Worm (Caenorhabditis elegans) whole organism, early embryonic: ENCODE measurements around the gene F14H3.15.
A peak's percentile ranks its signal among the peaks of the same experiment; 100 is the strongest.

Experiments used
- B0310.2 ChIP-seq: sonication (generic microtip); optimal IDR thresholded peaks from 2 replicates; lab custom pipeline; 2016; ENCODE audit warnings: mild to moderate bottlenecking, missing genetic modification characterization, missing compliant biosample characterization
- F13C5.2 ChIP-seq: sonication (generic microtip); optimal IDR thresholded peaks from 2 replicates; lab custom pipeline; 2017; ENCODE audit warnings: mild to moderate bottlenecking, missing genetic modification characterization, inconsistent platforms, missing compliant biosample characterization
- aly-1 ChIP-seq: sonication (generic microtip); optimal IDR thresholded peaks from 2 replicates; lab custom pipeline; 2016; ENCODE audit warnings: missing genetic modification characterization, missing compliant biosample characterization
- ama-1 ChIP-seq: fragments of 150-350 bp; optimal IDR thresholded peaks from 2 replicates; lab custom pipeline; 2014
- ceh-13 ChIP-seq: fragments of 200-800 bp; sonication (Bioruptor generic); optimal IDR thresholded peaks from 2 replicates; lab custom pipeline; 2018; ENCODE audit warnings: mild to moderate bottlenecking, missing genetic modification characterization, missing compliant biosample characterization
- ceh-36 ChIP-seq: sonication (generic microtip); optimal IDR thresholded peaks from 2 replicates; lab custom pipeline; 2016; ENCODE audit warnings: missing genetic modification characterization, inconsistent platforms, missing compliant biosample characterization
- ets-7 ChIP-seq: sonication (generic microtip); optimal IDR thresholded peaks from 2 replicates; lab custom pipeline; 2016; ENCODE audit warnings: missing genotype, missing genetic modification characterization, missing compliant biosample characterization
- flt-1 ChIP-seq: fragments of 200-800 bp; sonication (Bioruptor generic); IDR thresholded peaks from 2 replicates; pipeline ENCODE4 v1.3.6; 2022; ENCODE audit warnings: missing genetic modification characterization, missing compliant biosample characterization
- hmbx-1 ChIP-seq: sonication (generic microtip); optimal IDR thresholded peaks from 2 replicates; lab custom pipeline; 2016; ENCODE audit warnings: mild to moderate bottlenecking, missing genetic modification characterization, missing compliant biosample characterization
- hmg-4 ChIP-seq: fragments of 200-800 bp; sonication (Bioruptor generic); optimal IDR thresholded peaks from 2 replicates; lab custom pipeline; 2018; ENCODE audit warnings: mild to moderate bottlenecking, missing genetic modification characterization, missing compliant biosample characterization
- hnd-1 ChIP-seq: sonication (generic microtip); optimal IDR thresholded peaks from 2 replicates; lab custom pipeline; 2016; ENCODE audit warnings: missing genetic modification characterization, missing compliant biosample characterization
- pes-1 ChIP-seq: fragments of 200-800 bp; sonication (Bioruptor generic); IDR thresholded peaks from 2 replicates; pipeline ENCODE4 v1.3.6; 2022; ENCODE audit warnings: missing genetic modification reagents, missing genetic modification characterization, missing compliant biosample characterization
- scrt-1 ChIP-seq: fragments of 200-800 bp; sonication (Bioruptor generic); IDR thresholded peaks from 2 replicates; pipeline ENCODE4 v1.3.6; 2022; ENCODE audit warnings: missing genetic modification characterization, missing compliant biosample characterization
- sea-1 ChIP-seq: fragments of 200-800 bp; sonication (Bioruptor generic); conservative IDR thresholded peaks from 2 replicates; pipeline ENCODE4 v1.3.6; 2022; ENCODE audit warnings: missing genetic modification characterization, missing compliant biosample characterization
- tbx-11 ChIP-seq: fragments of 200-800 bp; sonication (Bioruptor generic); IDR thresholded peaks from 2 replicates; pipeline ENCODE4 v1.3.6; 2022; ENCODE audit warnings: missing genetic modification characterization, missing compliant biosample characterization
- tbx-37 ChIP-seq: fragments of 200-800 bp; sonication (Bioruptor generic); conservative IDR thresholded peaks from 2 replicates; pipeline ENCODE4 v1.3.6; 2022; ENCODE audit warnings: missing genetic modification reagents, missing genetic modification characterization, missing compliant biosample characterization

F14H3.15 gene

DNA sequence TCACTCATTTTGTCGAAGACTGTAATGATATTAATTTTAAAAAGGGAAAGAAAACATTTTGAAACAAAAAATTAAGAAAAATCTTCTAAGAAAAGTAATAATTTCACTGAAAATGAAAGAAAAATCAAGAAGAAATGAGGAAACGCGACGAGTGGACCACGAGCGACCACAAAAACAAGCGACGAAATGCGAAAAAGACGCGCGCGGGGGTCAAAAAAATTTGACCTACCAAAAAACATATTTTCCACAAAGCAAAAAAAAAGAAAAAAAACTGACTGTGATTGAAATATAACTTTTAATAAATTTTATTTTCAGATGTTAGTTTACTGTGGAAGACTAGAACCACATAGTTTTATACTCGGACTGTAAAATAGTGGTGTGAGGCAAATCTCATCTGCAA lies 1.2 kb downstream of the F14H3.15 start, which contains the start of gene F14H3.6:
Gene F14H3.6, minus strand, starts transcription at position 22 of the 400 bp plus-strand sequence.
- no peak for TF ChIP-seq flt-1 (GFP tag; lab: Robert Waterston, UW)
- TF ChIP-seq aly-1 (tag; lab: Kevin White, UChicago) = no peak
- TF ChIP-seq ceh-13 = no peak
- TF ChIP-seq tbx-37 (GFP tag; lab: Robert Waterston, UW) = no peak
- TF ChIP-seq ama-1 (lab: Kevin White, UChicago) = no peak
- TF ChIP-seq hmbx-1 (tag; lab: Kevin White, UChicago) = no peak
- no peak for TF ChIP-seq tbx-11 (GFP tag; lab: Robert Waterston, UW)
- no peak for TF ChIP-seq B0310.2
- TF ChIP-seq pes-1 = no peak
- no peak for TF ChIP-seq ceh-36 (tag; lab: Kevin White, UChicago)
- TF ChIP-seq F13C5.2 (tag; lab: Kevin White, UChicago) = no peak
- TF ChIP-seq ets-7 (tag; lab: Kevin White, UChicago) = no peak
- TF ChIP-seq hnd-1 (tag; lab: Kevin White, UChicago) = no peak

DNA sequence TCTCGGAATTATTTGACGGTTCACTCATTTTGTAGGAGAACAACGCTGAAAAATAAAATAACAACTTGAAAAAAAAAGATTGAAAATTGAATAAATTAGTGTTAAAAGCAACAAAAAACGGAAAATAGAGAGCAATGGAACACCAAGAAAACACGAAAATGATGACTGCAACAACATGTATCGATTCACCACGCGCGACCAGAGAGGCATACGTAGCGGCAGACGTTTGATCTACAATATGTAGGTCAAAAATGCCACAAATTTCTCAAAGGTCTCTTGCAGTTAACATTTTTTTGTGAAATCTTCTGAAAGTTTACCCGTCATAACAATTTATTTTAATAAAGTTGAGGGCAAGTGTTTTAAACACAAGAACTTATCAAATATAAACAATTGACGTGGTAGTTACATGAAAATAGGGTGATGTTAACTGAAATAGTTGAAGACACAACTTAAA lies 3.0 kb downstream of the F14H3.15 start, which contains the start of gene F14H3.5:
Gene F14H3.5, minus strand, starts transcription at position 51 of the 454 bp plus-strand sequence.
- TF ChIP-seq tbx-11 (GFP tag; lab: Robert Waterston, UW) (no peak), hmg-4 (GFP tag; lab: Kevin White, UChicago) (no peak), hmbx-1 (tag; lab: Kevin White, UChicago) (no peak), ceh-13 (no peak), ama-1 (lab: Kevin White, UChicago) (no peak), ets-7 (tag; lab: Kevin White, UChicago) (no peak), B0310.2 (no peak)

DNA sequence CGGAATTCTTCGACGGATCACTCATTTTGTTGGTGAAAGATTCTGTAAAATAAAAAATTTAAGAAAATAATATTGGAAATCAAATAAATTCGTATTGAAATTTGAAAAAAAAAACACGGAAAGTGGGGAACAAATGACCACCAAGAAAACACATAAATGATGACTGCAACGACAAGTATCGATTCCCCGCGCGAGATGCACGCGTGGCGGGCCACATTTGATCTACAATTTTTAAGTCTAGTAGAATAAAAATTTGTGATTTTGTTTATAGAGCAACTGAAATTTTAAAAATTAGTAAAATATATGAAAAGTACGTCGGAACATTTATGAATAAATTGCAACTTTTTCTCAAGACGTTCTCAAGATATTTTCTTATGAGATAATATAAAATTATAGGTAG lies 5.0 kb downstream of the F14H3.15 start, which contains the start of gene F14H3.4:
Gene F14H3.4, minus strand, starts transcription at position 42 of the 400 bp plus-strand sequence.
- no peak for TF ChIP-seq aly-1 (tag; lab: Kevin White, UChicago)
- TF ChIP-seq B0310.2 = no peak
- TF ChIP-seq ceh-36 (tag; lab: Kevin White, UChicago) = no peak
- no peak for TF ChIP-seq tbx-11 (GFP tag; lab: Robert Waterston, UW)

DNA sequence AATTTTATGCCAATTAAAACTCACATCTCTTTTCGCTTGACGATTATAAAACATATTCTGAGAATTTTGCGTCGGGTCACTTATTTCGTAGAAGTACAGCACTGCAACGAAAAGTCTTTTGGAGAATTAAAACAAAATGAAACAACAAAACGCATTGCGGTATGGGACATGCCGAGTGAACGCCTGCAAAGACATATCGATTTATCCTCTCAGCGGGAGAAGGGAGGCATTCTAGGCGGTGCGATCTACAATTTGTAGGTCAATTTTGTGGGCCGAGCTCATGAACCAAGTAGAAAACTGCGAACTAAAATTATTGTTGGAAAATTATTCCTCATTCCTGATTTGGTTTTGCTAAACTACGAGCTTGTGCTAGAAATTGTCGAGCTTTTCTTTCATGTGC lies 6.7 kb downstream of the F14H3.15 start, which contains the start of gene F14H3.3:
Gene F14H3.3, minus strand, starts transcription at position 101 of the 400 bp plus-strand sequence.
- TF ChIP-seq F13C5.2 (tag; lab: Kevin White, UChicago) (no peak), flt-1 (GFP tag; lab: Robert Waterston, UW) (no peak), pes-1 (no peak), scrt-1 (GFP tag; lab: Robert Waterston, UW) (no peak), hmg-4 (GFP tag; lab: Kevin White, UChicago) (no peak), ets-7 (tag; lab: Kevin White, UChicago) (no peak)

DNA sequence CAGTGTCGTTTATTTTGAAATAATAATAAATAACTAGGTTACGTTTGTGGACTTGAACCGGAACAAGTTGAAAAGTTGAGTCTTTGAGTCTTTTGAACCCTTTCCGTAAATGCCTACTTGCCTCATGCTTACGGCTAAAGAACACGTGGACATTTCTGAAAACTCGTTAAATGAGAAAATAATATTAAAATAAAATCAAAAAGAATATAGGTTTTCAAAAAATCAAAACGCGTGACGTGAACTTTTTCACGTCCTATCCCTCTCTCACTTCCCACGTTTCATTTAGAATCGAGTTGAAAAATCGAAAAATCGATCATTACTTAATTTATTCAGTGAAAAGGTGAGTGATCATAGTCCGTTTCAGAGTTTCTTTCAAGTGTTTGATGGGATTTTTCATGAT lies 10.9 kb downstream of the F14H3.15 start, which contains the start of gene best-12:
Gene best-12, plus strand, starts transcription at position 301 of the 400 bp plus-strand sequence.
- no peak for TF ChIP-seq scrt-1 (GFP tag; lab: Robert Waterston, UW)
- TF ChIP-seq hnd-1 (tag; lab: Kevin White, UChicago) = no peak
- TF ChIP-seq aly-1 (tag; lab: Kevin White, UChicago) = no peak
- no peak for TF ChIP-seq sea-1 (GFP tag; lab: Robert Waterston, UW)
- no peak for TF ChIP-seq ceh-36 (tag; lab: Kevin White, UChicago)
- no peak for TF ChIP-seq tbx-37 (GFP tag; lab: Robert Waterston, UW)
- TF ChIP-seq ceh-13 = no peak
- no peak for TF ChIP-seq hmg-4 (GFP tag; lab: Kevin White, UChicago)

DNA sequence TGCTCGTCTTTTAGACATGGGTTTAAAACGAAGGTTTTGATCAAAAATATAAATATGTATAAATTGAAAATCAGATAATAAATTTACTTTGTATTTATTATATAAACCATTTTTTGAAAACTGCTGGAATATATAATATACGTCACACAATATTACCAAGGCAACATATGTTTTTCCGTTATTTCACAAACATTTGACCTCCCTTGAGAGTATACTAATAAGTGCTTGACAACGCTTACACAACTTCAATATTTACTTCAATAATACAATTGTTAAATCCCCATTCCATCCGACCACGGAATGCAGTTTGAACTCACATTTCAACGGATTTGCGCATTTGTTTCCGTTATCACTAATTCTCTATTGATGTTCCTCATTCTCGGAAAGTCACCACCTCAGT lies 12.5 kb downstream of the F14H3.15 start, which contains the start of gene str-198:
Gene str-198, plus strand, starts transcription at position 301 of the 400 bp plus-strand sequence.
- TF ChIP-seq ama-1 (lab: Kevin White, UChicago) = no peak
- no peak for TF ChIP-seq ets-7 (tag; lab: Kevin White, UChicago)
- no peak for TF ChIP-seq sea-1 (GFP tag; lab: Robert Waterston, UW)
- no peak for TF ChIP-seq tbx-37 (GFP tag; lab: Robert Waterston, UW)
- TF ChIP-seq ceh-13 = no peak
- no peak for TF ChIP-seq ceh-36 (tag; lab: Kevin White, UChicago)
- no peak for TF ChIP-seq hmbx-1 (tag; lab: Kevin White, UChicago)
- TF ChIP-seq scrt-1 (GFP tag; lab: Robert Waterston, UW) = no peak
- no peak for TF ChIP-seq aly-1 (tag; lab: Kevin White, UChicago)

DNA sequence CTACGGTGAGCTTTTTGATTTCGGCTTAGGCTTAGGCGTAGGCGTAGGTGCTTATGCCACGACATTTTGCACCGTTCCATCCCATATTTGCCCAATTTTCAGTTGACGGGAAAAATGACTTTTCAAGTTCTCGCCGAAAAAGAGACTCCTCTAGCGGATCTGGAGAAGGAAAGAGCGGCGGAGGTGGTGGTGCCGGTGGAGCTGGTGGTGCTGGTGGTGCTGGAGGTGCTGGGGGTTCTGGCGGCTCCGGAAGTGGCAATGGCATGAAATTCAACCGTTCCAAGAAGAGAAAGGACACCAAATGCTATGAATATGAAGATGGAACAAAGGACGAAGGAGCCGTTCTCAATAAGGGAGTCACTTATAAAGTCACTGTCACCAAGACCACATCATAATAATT lies 13.0 kb downstream of the F14H3.15 start:
- TF ChIP-seq ama-1 (lab: Kevin White, UChicago) = no peak
- TF ChIP-seq tbx-11 (GFP tag; lab: Robert Waterston, UW) = 0 out of 2 replicates have a peak, but pooled peaks have one; percentile 7

DNA sequence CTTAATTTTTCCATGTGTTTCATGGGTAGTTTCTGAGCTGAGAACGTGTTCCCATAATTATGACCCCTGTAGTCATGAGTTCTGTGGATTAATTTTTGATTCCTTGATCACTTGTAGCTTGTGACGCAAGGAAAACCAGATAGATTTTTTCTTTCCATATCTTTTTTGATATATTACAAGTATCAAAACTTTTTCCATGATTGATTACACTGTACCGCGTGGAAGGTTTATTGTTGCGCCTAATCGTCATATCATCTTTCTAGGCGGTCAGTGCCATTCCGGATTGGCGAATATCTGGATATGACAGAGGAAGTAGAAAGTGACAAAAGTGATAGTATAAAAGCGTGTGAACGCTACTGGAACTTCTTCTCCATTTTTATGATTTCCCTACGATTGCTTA lies 13.5 kb downstream of the F14H3.15 start, which contains the start of gene ZK285.2:
Gene ZK285.2, plus strand, starts transcription at position 301 of the 400 bp plus-strand sequence.
- no peak for TF ChIP-seq ets-7 (tag; lab: Kevin White, UChicago)
- TF ChIP-seq hmg-4 (GFP tag; lab: Kevin White, UChicago) = no peak
- TF ChIP-seq F13C5.2 (tag; lab: Kevin White, UChicago) = no peak
- no peak for TF ChIP-seq flt-1 (GFP tag; lab: Robert Waterston, UW)
- no peak for TF ChIP-seq ceh-36 (tag; lab: Kevin White, UChicago)
- TF ChIP-seq ceh-13 = no peak
- TF ChIP-seq B0310.2 = no peak
- TF ChIP-seq scrt-1 (GFP tag; lab: Robert Waterston, UW) = no peak
